Worm (Caenorhabditis elegans) whole organism, early embryonic: ENCODE data around the gene prx-19.

Experiments used
- B0310.2 ChIP-seq: sonication (generic microtip); optimal IDR thresholded peaks from 2 replicates; lab custom pipeline; 2016; ENCODE audit warnings: mild to moderate bottlenecking, missing genetic modification characterization, missing compliant biosample characterization
- F13C5.2 ChIP-seq: sonication (generic microtip); optimal IDR thresholded peaks from 2 replicates; lab custom pipeline; 2017; ENCODE audit warnings: mild to moderate bottlenecking, missing genetic modification characterization, inconsistent platforms, missing compliant biosample characterization
- aly-1 ChIP-seq: sonication (generic microtip); optimal IDR thresholded peaks from 2 replicates; lab custom pipeline; 2016; ENCODE audit warnings: missing genetic modification characterization, missing compliant biosample characterization
- ama-1 ChIP-seq: fragments of 150-350 bp; optimal IDR thresholded peaks from 2 replicates; lab custom pipeline; 2014
- ceh-13 ChIP-seq: fragments of 200-800 bp; sonication (Bioruptor generic); optimal IDR thresholded peaks from 2 replicates; lab custom pipeline; 2018; ENCODE audit warnings: mild to moderate bottlenecking, missing genetic modification characterization, missing compliant biosample characterization
- ceh-36 ChIP-seq: sonication (generic microtip); optimal IDR thresholded peaks from 2 replicates; lab custom pipeline; 2016; ENCODE audit warnings: missing genetic modification characterization, inconsistent platforms, missing compliant biosample characterization
- ets-7 ChIP-seq: sonication (generic microtip); optimal IDR thresholded peaks from 2 replicates; lab custom pipeline; 2016; ENCODE audit warnings: missing genotype, missing genetic modification characterization, missing compliant biosample characterization
- flt-1 ChIP-seq: fragments of 200-800 bp; sonication (Bioruptor generic); IDR thresholded peaks from 2 replicates; pipeline ENCODE4 v1.3.6; 2022; ENCODE audit warnings: missing genetic modification characterization, missing compliant biosample characterization
- hmbx-1 ChIP-seq: sonication (generic microtip); optimal IDR thresholded peaks from 2 replicates; lab custom pipeline; 2016; ENCODE audit warnings: mild to moderate bottlenecking, missing genetic modification characterization, missing compliant biosample characterization
- hmg-4 ChIP-seq: fragments of 200-800 bp; sonication (Bioruptor generic); optimal IDR thresholded peaks from 2 replicates; lab custom pipeline; 2018; ENCODE audit warnings: mild to moderate bottlenecking, missing genetic modification characterization, missing compliant biosample characterization
- hnd-1 ChIP-seq: sonication (generic microtip); optimal IDR thresholded peaks from 2 replicates; lab custom pipeline; 2016; ENCODE audit warnings: missing genetic modification characterization, missing compliant biosample characterization
- pes-1 ChIP-seq: fragments of 200-800 bp; sonication (Bioruptor generic); IDR thresholded peaks from 2 replicates; pipeline ENCODE4 v1.3.6; 2022; ENCODE audit warnings: missing genetic modification reagents, missing genetic modification characterization, missing compliant biosample characterization
- scrt-1 ChIP-seq: fragments of 200-800 bp; sonication (Bioruptor generic); IDR thresholded peaks from 2 replicates; pipeline ENCODE4 v1.3.6; 2022; ENCODE audit warnings: missing genetic modification characterization, missing compliant biosample characterization
- sea-1 ChIP-seq: fragments of 200-800 bp; sonication (Bioruptor generic); conservative IDR thresholded peaks from 2 replicates; pipeline ENCODE4 v1.3.6; 2022; ENCODE audit warnings: missing genetic modification characterization, missing compliant biosample characterization
- tbx-11 ChIP-seq: fragments of 200-800 bp; sonication (Bioruptor generic); IDR thresholded peaks from 2 replicates; pipeline ENCODE4 v1.3.6; 2022; ENCODE audit warnings: missing genetic modification characterization, missing compliant biosample characterization
- tbx-37 ChIP-seq: fragments of 200-800 bp; sonication (Bioruptor generic); conservative IDR thresholded peaks from 2 replicates; pipeline ENCODE4 v1.3.6; 2022; ENCODE audit warnings: missing genetic modification reagents, missing genetic modification characterization, missing compliant biosample characterization
- tra-4 ChIP-seq: sonication (generic microtip); optimal IDR thresholded peaks from 2 replicates; lab custom pipeline; 2017; ENCODE audit warnings: missing genetic modification characterization, missing compliant biosample characterization

The prx-19 gene

DNA sequence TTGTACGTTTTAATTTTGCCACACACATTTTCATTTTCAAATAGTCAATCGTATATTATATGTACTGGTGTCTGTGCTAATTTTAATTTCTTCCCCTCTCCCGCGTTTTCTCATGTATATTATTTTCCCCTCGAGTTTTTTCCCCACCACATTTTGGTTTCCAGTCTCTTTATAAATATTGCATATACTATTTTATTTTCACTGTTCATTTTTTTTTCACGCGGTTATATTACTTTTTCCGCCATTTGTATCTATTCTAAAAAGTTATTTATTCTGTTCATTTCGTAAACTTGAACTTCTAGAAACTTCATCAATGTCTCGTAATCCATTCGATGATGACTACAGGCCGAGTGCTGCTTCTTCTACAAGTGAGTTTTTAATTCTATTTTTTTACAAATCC, 33.1 kb downstream of the prx-19 start, which contains the start of gene snap-29:
snap-29 (plus strand) TSS at position 301 of the 400 bp plus-strand sequence.
- TF ChIP-seq hmbx-1 (tag; lab: Kevin White, UChicago) (no peak), tbx-11 (GFP tag; lab: Robert Waterston, UW) (no peak), flt-1 (GFP tag; lab: Robert Waterston, UW) (no peak), hnd-1 (tag; lab: Kevin White, UChicago) (no peak), pes-1 (GFP tag; lab: Robert Waterston, UW) (no peak), F13C5.2 (tag; lab: Kevin White, UChicago) (no peak), ama-1 (lab: Kevin White, UChicago) (no peak), ceh-13 (GFP tag; lab: Kevin White, UChicago) (no peak)

DNA sequence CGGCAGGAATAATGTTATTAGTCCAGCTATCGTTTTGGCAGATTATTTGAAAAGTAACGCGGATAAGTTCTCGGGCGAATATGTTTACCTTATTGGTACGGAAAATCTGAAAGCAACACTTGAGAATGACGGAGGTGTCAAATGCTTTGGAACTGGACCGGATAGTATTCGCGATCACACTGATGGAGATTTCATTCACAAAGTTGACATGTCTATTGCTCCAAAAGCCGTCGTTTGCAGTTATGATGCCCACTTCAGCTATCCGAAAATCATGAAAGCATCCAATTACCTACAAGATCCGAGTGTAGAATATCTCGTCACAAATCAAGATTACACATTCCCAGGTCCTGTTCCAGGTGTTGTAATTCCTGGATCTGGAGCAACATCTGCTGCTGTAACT, 35.7 kb downstream of the prx-19 start:
- TF ChIP-seq flt-1 (GFP tag; lab: Robert Waterston, UW): no peak
- TF ChIP-seq ama-1 (lab: Kevin White, UChicago): no peak
- no peak for TF ChIP-seq ets-7 (tag; lab: Kevin White, UChicago)

DNA sequence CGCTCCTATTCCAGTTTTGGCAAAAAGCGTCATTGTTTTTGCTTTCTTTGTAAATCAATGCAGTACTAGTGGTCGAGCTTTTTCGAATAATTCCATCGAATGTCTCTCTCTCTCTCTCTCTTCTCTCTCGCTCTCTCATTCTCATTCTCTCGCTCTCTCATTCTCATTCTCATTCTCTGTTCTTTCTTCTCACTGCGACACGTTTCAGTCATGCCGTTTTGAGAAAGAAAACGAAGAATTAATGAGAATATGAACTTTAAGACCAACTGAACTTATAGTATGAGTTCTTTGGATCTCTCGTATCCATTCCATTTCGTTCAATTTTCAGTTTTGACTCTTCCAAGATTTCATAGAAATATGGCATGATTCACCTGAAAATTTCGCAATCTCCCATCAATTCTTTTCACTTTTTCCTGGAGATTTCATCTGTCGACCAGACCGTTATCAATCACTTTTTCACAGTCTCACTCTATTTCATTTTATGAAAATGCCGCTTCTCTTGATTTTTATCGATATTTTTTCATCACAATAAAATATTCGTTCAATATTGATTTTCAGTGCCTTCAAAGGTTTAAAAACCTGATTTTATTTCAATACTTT, 36.6 kb downstream of the prx-19 start:
- no peak for TF ChIP-seq ceh-13 (GFP tag; lab: Kevin White, UChicago)
- TF ChIP-seq scrt-1: no peak

DNA sequence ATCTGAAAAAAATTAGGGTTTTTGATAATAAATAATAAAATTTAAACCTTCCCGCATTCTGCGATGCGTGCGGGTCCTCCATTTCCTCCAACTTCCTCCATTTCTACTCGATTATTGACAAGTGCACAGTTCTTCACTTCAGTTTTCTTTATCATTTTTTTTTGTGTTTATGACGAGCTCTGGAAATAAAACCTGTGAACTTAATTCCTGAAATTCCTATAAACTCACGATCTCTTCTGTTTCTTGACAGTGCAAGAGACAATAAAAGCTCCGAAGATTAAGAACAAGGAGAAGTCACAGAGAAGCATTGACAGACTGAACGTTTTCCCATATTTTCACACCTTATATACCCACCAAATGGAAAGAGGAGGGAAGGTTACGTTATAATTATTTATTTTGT, 37.2 kb downstream of the prx-19 start, which contains the start of gene K02D10.3:
K02D10.3 (minus strand) TSS at position 101 of the 400 bp plus-strand sequence.
- TF ChIP-seq ets-7 (tag; lab: Kevin White, UChicago) (no peak), B0310.2 (tag; lab: Kevin White, UChicago) (no peak), ama-1 (lab: Kevin White, UChicago) (no peak), tbx-37 (GFP tag; lab: Robert Waterston, UW) (no peak), ceh-13 (GFP tag; lab: Kevin White, UChicago) (no peak), flt-1 (GFP tag; lab: Robert Waterston, UW) (no peak), pes-1 (GFP tag; lab: Robert Waterston, UW) (no peak), hmg-4 (GFP tag; lab: Kevin White, UChicago) (no peak), hnd-1 (tag; lab: Kevin White, UChicago) (no peak)

DNA sequence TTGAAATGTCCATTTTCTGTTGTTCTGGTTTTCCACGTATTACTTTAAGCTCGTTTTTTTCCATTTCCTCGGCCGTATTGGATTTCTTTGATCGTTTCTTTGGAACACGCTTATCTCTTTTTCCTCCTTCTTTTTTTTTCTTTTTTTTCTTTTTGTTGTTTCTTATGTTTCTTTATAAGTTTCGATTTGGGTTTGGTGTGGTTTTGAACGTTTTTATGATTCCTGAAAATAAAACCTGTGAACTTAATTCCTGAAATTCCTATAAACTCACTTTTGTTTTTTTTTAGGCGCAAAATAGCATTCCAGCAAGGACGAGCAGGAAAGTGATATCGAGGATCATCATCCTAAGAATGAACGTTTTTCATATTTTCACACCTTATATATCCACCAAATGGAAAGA, 37.9 kb downstream of the prx-19 start, which contains the start of gene K02D10.2:
K02D10.2 (minus strand) TSS at position 101 of the 400 bp plus-strand sequence.
- TF ChIP-seq F13C5.2 (tag; lab: Kevin White, UChicago): no peak
- no peak for TF ChIP-seq ama-1 (lab: Kevin White, UChicago)
- no peak for TF ChIP-seq tbx-37 (GFP tag; lab: Robert Waterston, UW)
- no peak for TF ChIP-seq aly-1 (tag; lab: Kevin White, UChicago)
- TF ChIP-seq ets-7 (tag; lab: Kevin White, UChicago): no peak
- TF ChIP-seq hmg-4 (GFP tag; lab: Kevin White, UChicago): no peak
- TF ChIP-seq ceh-13 (GFP tag; lab: Kevin White, UChicago): no peak
- no peak for TF ChIP-seq hmbx-1 (tag; lab: Kevin White, UChicago)

DNA sequence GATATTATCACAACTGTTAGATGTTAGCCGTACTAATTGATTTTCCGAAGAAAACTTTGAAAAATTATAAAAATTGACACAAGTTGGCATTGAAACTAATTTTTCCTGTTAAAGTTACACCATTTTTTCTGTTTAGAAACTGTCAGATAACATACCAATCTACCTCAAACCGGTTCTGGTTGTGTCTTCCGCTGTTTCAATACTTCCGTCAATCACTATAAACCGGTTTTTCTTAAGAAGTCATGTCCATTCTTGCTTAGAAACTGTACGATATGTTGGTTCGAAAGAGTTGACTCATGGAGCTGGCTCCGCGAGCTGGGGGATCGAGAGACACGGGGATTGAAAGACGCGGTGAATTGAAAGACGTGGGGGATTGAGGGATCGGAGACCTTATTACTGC, 38.9 kb downstream of the prx-19 start:
- TF ChIP-seq tbx-11 (GFP tag; lab: Robert Waterston, UW) (no peak), aly-1 (tag; lab: Kevin White, UChicago) (no peak), B0310.2 (tag; lab: Kevin White, UChicago) (no peak), ama-1 (lab: Kevin White, UChicago) (no peak), hmg-4 (GFP tag; lab: Kevin White, UChicago) (no peak), ceh-36 (tag; lab: Kevin White, UChicago) (no peak), tbx-37 (GFP tag; lab: Robert Waterston, UW) (no peak), scrt-1 (no peak), ceh-13 (GFP tag; lab: Kevin White, UChicago) (no peak), hnd-1 (tag; lab: Kevin White, UChicago) (no peak), sea-1 (no peak)

DNA sequence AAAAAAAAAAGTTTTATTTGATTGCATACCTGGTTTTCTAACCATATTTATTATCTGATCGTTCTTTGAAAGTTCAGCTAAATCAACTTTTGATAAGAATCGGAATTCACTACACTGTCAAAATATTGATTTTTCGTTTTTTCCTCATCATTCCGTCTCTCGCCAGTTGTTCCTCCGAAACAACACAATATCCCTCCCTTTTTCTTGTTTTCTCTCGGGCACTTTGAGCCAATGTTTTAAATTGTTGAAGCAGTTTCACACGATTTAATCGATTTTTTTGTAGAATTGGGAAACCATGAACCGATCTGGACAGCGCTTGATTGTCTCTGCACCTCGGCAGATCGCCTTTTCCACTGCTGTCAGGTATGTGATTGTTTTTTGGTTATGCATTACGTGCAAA, 39.8 kb downstream of the prx-19 start, which contains the start of gene K02D10.1:
K02D10.1 (plus strand) TSS at position 284 of the 400 bp plus-strand sequence.
- TF ChIP-seq ets-7 (tag; lab: Kevin White, UChicago) (no peak), pes-1 (GFP tag; lab: Robert Waterston, UW) (no peak), flt-1 (GFP tag; lab: Robert Waterston, UW) (no peak), scrt-1 (no peak), F13C5.2 (tag; lab: Kevin White, UChicago) (no peak)

DNA sequence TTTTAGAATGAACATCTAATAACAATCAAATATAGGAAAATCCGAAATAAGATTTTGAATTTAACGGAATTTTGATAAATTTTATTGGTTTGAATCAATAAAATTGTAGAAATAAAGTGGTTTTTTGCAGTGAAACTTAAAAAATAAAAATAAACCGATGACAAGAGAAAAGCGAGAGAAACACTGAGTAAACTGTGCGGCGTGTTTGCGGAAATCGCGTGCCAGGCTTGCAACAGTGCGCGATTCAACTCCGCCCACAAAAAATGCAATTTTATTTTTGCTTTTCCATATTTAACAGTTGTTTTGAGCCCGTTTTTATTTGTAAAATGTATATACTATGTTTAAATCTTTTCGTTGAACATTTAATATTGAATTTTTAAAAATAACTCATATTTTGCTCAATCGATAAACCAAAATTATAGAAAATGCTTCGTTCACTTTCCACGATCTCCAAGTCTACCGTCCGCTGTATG, 41.2 kb downstream of the prx-19 start, which contains the start of gene mtss-1:
mtss-1 (plus strand) TSS at position 423 of the 473 bp plus-strand sequence.
- TF ChIP-seq ceh-36 (tag; lab: Kevin White, UChicago) (peak; percentile 50), hmg-4 (GFP tag; lab: Kevin White, UChicago) (peak; percentile 84), aly-1 (tag; lab: Kevin White, UChicago) (peak; percentile 25), flt-1 (GFP tag; lab: Robert Waterston, UW) (peak; percentile 79), tbx-11 (GFP tag; lab: Robert Waterston, UW) (peak; percentile 67; the same call in 1 of the 2 replicates), tra-4 (tag; lab: Kevin White, UChicago) (peak; percentile 45), ets-7 (tag; lab: Kevin White, UChicago) (peak; percentile 65), ama-1 (lab: Kevin White, UChicago) (no peak), ceh-13 (GFP tag; lab: Kevin White, UChicago) (peak; percentile 61), hmbx-1 (tag; lab: Kevin White, UChicago) (peak; percentile 54), F13C5.2 (tag; lab: Kevin White, UChicago) (peak; percentile 92), pes-1 (GFP tag; lab: Robert Waterston, UW) (peak; percentile 86), hnd-1 (tag; lab: Kevin White, UChicago) (peak; percentile 52), B0310.2 (tag; lab: Kevin White, UChicago) (peak; percentile 32), sea-1 (peak; percentile 75), scrt-1 (peak; percentile 79), tbx-37 (GFP tag; lab: Robert Waterston, UW) (0 out of 2 replicates have a peak, but pooled peaks have one; percentile 57)
